Worm (Caenorhabditis elegans) whole organism, L4/young adult: ENCODE measurements around the gene F09E5.12.

ENCODE experiments used
- W03F9.2 ChIP-seq: fragments of 150-350 bp; optimal IDR thresholded peaks from 2 replicates; lab custom pipeline; 2014; ENCODE audit warnings: missing biosample characterization, missing genetic modification characterization
- him-1 ChIP-seq: sonication (generic microtip); optimal IDR thresholded peaks from 2 replicates; lab custom pipeline; 2016; ENCODE audit warnings: missing genotype, missing genetic modification reagents, missing genetic modification characterization, missing compliant biosample characterization

ce11 chrII:5391447-5391846 lies 20.9 kb upstream of the F09E5.12 start:
- no peak for TF ChIP-seq him-1 (tag; lab: Kevin White, UChicago)
- TF ChIP-seq W03F9.2 (tag; lab: Kevin White, UChicago): no peak
